Worm (Caenorhabditis elegans) whole organism, L3 larva: Measurements from ENCODE around the gene F53F4.11.

ENCODE experiments used
- aly-2 ChIP-seq: fragments of 150-350 bp; optimal IDR thresholded peaks from 2 replicates; lab custom pipeline; 2014; ENCODE audit warnings: missing biosample characterization, missing genetic modification characterization
- ceh-28 ChIP-seq: fragments of 150-350 bp; optimal IDR thresholded peaks from 2 replicates; lab custom pipeline; 2014; ENCODE audit warnings: missing biosample characterization, missing genetic modification reagents, missing genetic modification characterization
- elt-2 ChIP-seq: sonication (generic microtip); optimal IDR thresholded peaks from 2 replicates; lab custom pipeline; 2016; ENCODE audit warnings: missing genetic modification reagents, mild to moderate bottlenecking, missing genetic modification characterization, missing compliant biosample characterization
- lin-15B ChIP-seq: fragments of 150-350 bp; optimal IDR thresholded peaks from 2 replicates; lab custom pipeline; 2014; ENCODE audit warnings: missing biosample characterization, missing genetic modification characterization
- nhr-12 ChIP-seq: fragments of 150-350 bp; optimal IDR thresholded peaks from 2 replicates; lab custom pipeline; 2014; ENCODE audit warnings: missing biosample characterization, missing genetic modification characterization
- nhr-77 ChIP-seq: fragments of 150-350 bp; optimal IDR thresholded peaks from 2 replicates; lab custom pipeline; 2014; ENCODE audit warnings: missing biosample characterization, missing genetic modification characterization
- pha-4 ChIP-seq: fragments of 150-350 bp; optimal IDR thresholded peaks from 2 replicates; lab custom pipeline; 2014; ENCODE audit warnings: missing biosample characterization, missing genetic modification reagents, missing genetic modification characterization
- unc-62 ChIP-seq: fragments of 150-350 bp; sonication (generic microtip); optimal IDR thresholded peaks from 4 replicates; lab custom pipeline; 2014; ENCODE audit warnings: missing biosample characterization, missing genetic modification reagents, missing genetic modification characterization

- TF ChIP-seq nhr-77 (tag; lab: Kevin White, UChicago): no peak
- TF ChIP-seq pha-4 (tag; lab: Kevin White, UChicago): peak; percentile 49
- no peak for TF ChIP-seq lin-15B (tag; lab: Kevin White, UChicago)
- TF ChIP-seq elt-2: peak; percentile 39
- peak; percentile 16 for TF ChIP-seq ceh-28 (tag; lab: Kevin White, UChicago)
- no peak for TF ChIP-seq nhr-12 (tag; lab: Kevin White, UChicago)
- TF ChIP-seq aly-2: no peak
- no peak for TF ChIP-seq unc-62 (GFP tag; lab: Kevin White, UChicago)
These were observed 36.5 kb upstream of the F53F4.11 start, which contains the start of gene letm-1 for ce11 chrV:13660660-13661325.
